Fruit fly (Drosophila melanogaster) whole organism, embryonic: Measurements from ENCODE around the gene Grip84.

Experiments
- ATbp ChIP-seq: fragments of 200-800 bp; sonication (Bioruptor generic); optimal IDR thresholded peaks from 2 replicates; lab custom pipeline; 2017; ENCODE audit warnings: missing biosample characterization, mild to moderate bottlenecking, missing genetic modification characterization, missing genetic modification reagents
- Atf-2 ChIP-seq: fragments of 200-800 bp; sonication (Bioruptor generic); optimal IDR thresholded peaks from 2 replicates; lab custom pipeline; 2016; ENCODE audit warnings: missing biosample characterization, missing genetic modification characterization
- B-H1 ChIP-seq: fragments of 200-800 bp; sonication (Bioruptor generic); IDR thresholded peaks from 3 replicates; pipeline ENCODE4 v1.3.6; 2022; ENCODE audit warnings: missing biosample characterization, missing genetic modification characterization
- CG11456 ChIP-seq: fragments of 200-800 bp; sonication (Bioruptor generic); IDR thresholded peaks from 3 replicates; pipeline ENCODE4 v1.3.6; 2022; ENCODE audit warnings: missing biosample characterization, missing genetic modification characterization
- CG11504 ChIP-seq: fragments of 200-800 bp; sonication (Bioruptor generic); optimal IDR thresholded peaks from 3 replicates; lab custom pipeline; 2019; ENCODE audit warnings: missing biosample characterization, mild to moderate bottlenecking, missing genetic modification characterization, moderate library complexity
- CG12236 ChIP-seq: fragments of 200-800 bp; sonication (Bioruptor generic); optimal IDR thresholded peaks from 2 replicates; lab custom pipeline; 2016; ENCODE audit warnings: missing biosample characterization, missing genetic modification characterization
- CG14050 ChIP-seq: fragments of 200-800 bp; sonication (Bioruptor generic); IDR thresholded peaks from 3 replicates; pipeline ENCODE4 v1.3.6; 2022; ENCODE audit warnings: missing biosample characterization, missing genetic modification characterization
- CG14441 ChIP-seq: fragments of 200-800 bp; sonication (Bioruptor generic); IDR thresholded peaks from 2 replicates; pipeline ENCODE4 v1.3.6; 2022; ENCODE audit warnings: missing biosample characterization, missing genetic modification characterization
- CG15696 ChIP-seq: fragments of 200-800 bp; sonication (Bioruptor generic); optimal IDR thresholded peaks from 2 replicates; lab custom pipeline; 2019; ENCODE audit warnings: missing biosample characterization, mild to moderate bottlenecking, missing genetic modification characterization, moderate library complexity
- CG16779 ChIP-seq: fragments of 200-800 bp; sonication (Bioruptor generic); IDR thresholded peaks from 2 replicates; pipeline ENCODE4 v1.3.6; 2022; ENCODE audit warnings: missing biosample characterization, missing genetic modification characterization
- CG16863 ChIP-seq: fragments of 200-800 bp; sonication (Bioruptor generic); optimal IDR thresholded peaks from 3 replicates; lab custom pipeline; 2016; ENCODE audit warnings: missing biosample characterization, missing genetic modification characterization
- CG17568 ChIP-seq: fragments of 200-800 bp; sonication (Bioruptor generic); optimal IDR thresholded peaks from 2 replicates; lab custom pipeline; 2018; ENCODE audit warnings: missing biosample characterization, mild to moderate bottlenecking, missing genetic modification characterization, moderate library complexity
- CG17912 ChIP-seq: fragments of 200-800 bp; sonication (Bioruptor generic); optimal IDR thresholded peaks from 2 replicates; lab custom pipeline; 2018; ENCODE audit warnings: missing biosample characterization, mild to moderate bottlenecking, missing genetic modification characterization
- CG2120 ChIP-seq: fragments of 200-800 bp; sonication (Bioruptor generic); optimal IDR thresholded peaks from 3 replicates; lab custom pipeline; 2016; ENCODE audit warnings: missing biosample characterization, missing genetic modification characterization
- CG2889 ChIP-seq: fragments of 200-800 bp; sonication (Bioruptor generic); IDR thresholded peaks from 3 replicates; pipeline ENCODE4 v1.3.6; 2022; ENCODE audit warnings: missing biosample characterization, missing genetic modification characterization
- CG30020 ChIP-seq: fragments of 200-800 bp; optimal IDR thresholded peaks from 2 replicates; lab custom pipeline; 2019; ENCODE audit warnings: missing biosample characterization, mild to moderate bottlenecking, missing genetic modification characterization, moderate library complexity
- CG42726 ChIP-seq: fragments of 200-800 bp; sonication (Bioruptor generic); IDR thresholded peaks from 2 replicates; pipeline ENCODE4 v1.3.6; 2022; ENCODE audit warnings: missing biosample characterization, missing genetic modification characterization; ENCODE audit not compliant: partially characterized antibody
- CG4360 ChIP-seq: fragments of 200-800 bp; sonication (Bioruptor generic); IDR thresholded peaks from 2 replicates; pipeline ENCODE4 v1.3.6; 2022; ENCODE audit warnings: missing biosample characterization, missing genetic modification characterization
- CG4820 ChIP-seq: fragments of 200-800 bp; sonication (Bioruptor generic); optimal IDR thresholded peaks from 3 replicates; lab custom pipeline; 2016; ENCODE audit warnings: missing biosample characterization, missing genetic modification characterization
- CG4854 ChIP-seq: fragments of 200-800 bp; sonication (Bioruptor generic); optimal IDR thresholded peaks from 2 replicates; lab custom pipeline; 2016; ENCODE audit warnings: missing biosample characterization, missing genetic modification characterization, inconsistent platforms
- CG6765 ChIP-seq: fragments of 200-800 bp; sonication (Bioruptor generic); optimal IDR thresholded peaks from 3 replicates; lab custom pipeline; 2017; ENCODE audit warnings: missing biosample characterization, mild to moderate bottlenecking, missing genetic modification characterization
- CG6791 ChIP-seq: fragments of 200-800 bp; sonication (Bioruptor generic); IDR thresholded peaks from 3 replicates; pipeline ENCODE4 v1.3.6; 2022; ENCODE audit warnings: missing biosample characterization, missing genetic modification characterization; ENCODE audit not compliant: partially characterized antibody
- CG7556 ChIP-seq: fragments of 200-800 bp; sonication (Bioruptor generic); optimal IDR thresholded peaks from 2 replicates; lab custom pipeline; 2017; ENCODE audit warnings: missing biosample characterization, mild to moderate bottlenecking, missing genetic modification characterization
- CG7928 ChIP-seq: fragments of 200-800 bp; sonication (Bioruptor generic); optimal IDR thresholded peaks from 2 replicates; lab custom pipeline; 2017; ENCODE audit warnings: missing biosample characterization, mild to moderate bottlenecking, missing genetic modification characterization
- CG8089 ChIP-seq: fragments of 200-800 bp; sonication (Bioruptor generic); optimal IDR thresholded peaks from 3 replicates; lab custom pipeline; 2016; ENCODE audit warnings: missing biosample characterization, missing genetic modification characterization
- CG8478 ChIP-seq: fragments of >200 bp; optimal IDR thresholded peaks from 2 replicates; lab custom pipeline; 2018
- E2f1 ChIP-seq: fragments of 200-800 bp; sonication (Bioruptor generic); IDR thresholded peaks from 2 replicates; pipeline ENCODE4 v1.3.6; 2022; ENCODE audit warnings: missing biosample characterization, missing genetic modification characterization
- Med ChIP-seq: fragments of 200-800 bp; sonication (Bioruptor generic); peaks from one replicate; lab custom pipeline; 2016; ENCODE audit warnings: missing biosample characterization, missing genetic modification characterization, mild to moderate bottlenecking, inconsistent platforms, moderate library complexity
- Nf-YA ChIP-seq: fragments of 200-800 bp; sonication (Bioruptor generic); IDR thresholded peaks from 2 replicates; pipeline ENCODE4 v1.3.6; 2022; ENCODE audit warnings: missing biosample characterization, missing genetic modification characterization
- Xrp1 ChIP-seq: fragments of 200-800 bp; sonication (Bioruptor generic); IDR thresholded peaks from 2 replicates; pipeline ENCODE4 v1.3.6; 2022; ENCODE audit warnings: missing biosample characterization, missing genetic modification characterization
- cas ChIP-seq: fragments of 200-800 bp; sonication (Bioruptor generic); IDR thresholded peaks from 2 replicates; pipeline ENCODE4 v1.3.6; 2022; ENCODE audit warnings: missing biosample characterization, missing genetic modification characterization
- chm ChIP-seq: fragments of 200-800 bp; sonication (Bioruptor generic); IDR thresholded peaks from 2 replicates; pipeline ENCODE4 v1.3.6; 2022; ENCODE audit warnings: missing biosample characterization, missing genetic modification characterization
- ci ChIP-seq: fragments of 200-800 bp; sonication (Bioruptor generic); IDR thresholded peaks from 3 replicates; pipeline ENCODE4 v1.3.6; 2022; ENCODE audit warnings: missing biosample characterization, missing genetic modification characterization
- jigr1 ChIP-seq: fragments of 200-800 bp; sonication (Bioruptor generic); IDR thresholded peaks from 3 replicates; pipeline ENCODE4 v1.3.6; 2022; ENCODE audit warnings: missing biosample characterization, missing genetic modification characterization
- kah ChIP-seq: fragments of 200-800 bp; sonication (Bioruptor generic); optimal IDR thresholded peaks from 2 replicates; lab custom pipeline; 2018; ENCODE audit warnings: missing biosample characterization, mild to moderate bottlenecking, missing genetic modification characterization
- ken ChIP-seq: fragments of 200-800 bp; sonication (Bioruptor generic); IDR thresholded peaks from 3 replicates; pipeline ENCODE4 v1.3.6; 2022; ENCODE audit warnings: missing biosample characterization, missing genetic modification characterization
- nom ChIP-seq: fragments of 200-800 bp; sonication (Bioruptor generic); optimal IDR thresholded peaks from 2 replicates; lab custom pipeline; 2017; ENCODE audit warnings: missing biosample characterization, missing genetic modification characterization, mild to moderate bottlenecking, moderate library complexity, missing genetic modification reagents
- oc ChIP-seq: fragments of 200-800 bp; sonication (Bioruptor generic); optimal IDR thresholded peaks from 2 replicates; lab custom pipeline; 2018; ENCODE audit warnings: missing biosample characterization, mild to moderate bottlenecking, missing genetic modification characterization, moderate library complexity
- pan ChIP-seq, 4 experiments: fragments of >200 bp in 3 of 4; fragments of 200-800 bp in 1 of 4; sonication (Bioruptor generic) in 1 of 4; optimal IDR thresholded peaks in 3 of 4; IDR thresholded peaks in 1 of 4; 2 replicates each; pipeline versions ENCODE4 v1.3.6 to Lab custom; 2017 to 2022; ENCODE audit warnings: missing biosample characterization in 2 of 4, missing genetic modification characterization in 2 of 4, mixed read lengths in 1 of 4
- pho ChIP-seq: fragments of 200-800 bp; sonication (Bioruptor generic); optimal IDR thresholded peaks from 2 replicates; lab custom pipeline; 2016; ENCODE audit warnings: missing biosample characterization, missing genetic modification characterization
- phol ChIP-seq: fragments of 200-800 bp; sonication (Bioruptor generic); optimal IDR thresholded peaks from 3 replicates; lab custom pipeline; 2018; ENCODE audit warnings: missing biosample characterization, mild to moderate bottlenecking, missing genetic modification characterization, moderate library complexity
- ranshi ChIP-seq: fragments of 200-800 bp; sonication (Bioruptor generic); IDR thresholded peaks from 2 replicates; pipeline ENCODE4 v1.3.6; 2022; ENCODE audit warnings: missing biosample characterization, missing genetic modification characterization
- sens ChIP-seq: fragments of 200-800 bp; sonication (Bioruptor generic); peaks from one replicate; lab custom pipeline; 2016; ENCODE audit warnings: missing biosample characterization, missing genetic modification characterization
- tin ChIP-seq: fragments of 200-800 bp; sonication (Bioruptor generic); optimal IDR thresholded peaks from 3 replicates; lab custom pipeline; 2016; ENCODE audit warnings: missing biosample characterization, missing genetic modification characterization
- wor ChIP-seq: fragments of 200-800 bp; sonication (Bioruptor generic); IDR thresholded peaks from 2 replicates; pipeline ENCODE4 v1.3.6; 2022; ENCODE audit warnings: missing biosample characterization, missing genetic modification characterization
- zen2 ChIP-seq: fragments of 200-800 bp; sonication (Bioruptor generic); IDR thresholded peaks from 3 replicates; pipeline ENCODE4 v1.3.6; 2022; ENCODE audit warnings: missing biosample characterization, missing genetic modification characterization; ENCODE audit not compliant: partially characterized antibody

Gene Grip84

dm6 chrX:19601644-19602043 is 36.1 kb upstream of the Grip84 start, which contains the start of gene CG14220 (continued):
- TF ChIP-seq ATbp (GFP tag; lab: Kevin White, UChicago): no peak
- TF ChIP-seq CG17912 (GFP tag; lab: Kevin White, UChicago): no peak
- TF ChIP-seq CG12236 (GFP tag; lab: Kevin White, UChicago): no peak
- TF ChIP-seq CG15696 (tag; lab: Kevin White, UChicago): no peak

dm6 chrX:19598503-19598902 is 32.9 kb upstream of the Grip84 start:
- TF ChIP-seq Atf-2 (GFP tag; lab: Kevin White, UChicago): no peak
- peak; percentile 75 for TF ChIP-seq Med (GFP tag; lab: Kevin White, UChicago)
- peak; percentile 78 for TF ChIP-seq sens
- no peak for TF ChIP-seq tin (GFP tag; lab: Kevin White, UChicago)
- 0 out of 3 replicates have a peak, but pooled peaks have one; percentile 15 for TF ChIP-seq ken (GFP tag; lab: Robert Waterston, UW)
- peak; percentile 46; the same call in 1 of the 3 replicates for TF ChIP-seq ci (GFP tag; lab: Robert Waterston, UW)
- peak; percentile 44; the same call in 1 of the 2 replicates for TF ChIP-seq chm (GFP tag; lab: Robert Waterston, UW)
- TF ChIP-seq wor (GFP tag; lab: Robert Waterston, UW): no peak

- TF ChIP-seq CG30020 (tag; lab: Kevin White, UChicago) (peak; percentile 69), CG14050 (GFP tag; lab: Robert Waterston, UW) (no peak), CG17568 (GFP tag; lab: Kevin White, UChicago) (peak; percentile 94), E2f1 (GFP tag; lab: Robert Waterston, UW) (peak; percentile 70), CG2120 (GFP tag; lab: Kevin White, UChicago) (peak; percentile 65), oc (tag; lab: Kevin White, UChicago) (peak; percentile 68), CG11456 (GFP tag; lab: Robert Waterston, UW) (peak; percentile 90), B-H1 (peak; percentile 42; the same call in 1 of the 3 replicates), CG16779 (peak; percentile 67; the same call in 1 of the 2 replicates), CG6765 (peak; percentile 97), CG11504 (tag; lab: Kevin White, UChicago) (peak; percentile 77), pho (peak; percentile 85), CG42726 (GFP tag; lab: Robert Waterston, UW) (peak; percentile 77), CG4360 (GFP tag; lab: Robert Waterston, UW) (no peak), pan (optimal IDR thresholded peaks at IDR 0.05; lab: Kevin White, UChicago) (no peak), pan (GFP tag; optimal IDR thresholded peaks at IDR 0.05 in 1 of 2, IDR thresholded peaks at IDR 0.05 in 1 of 2) (peak in 1 of 2 experiments; percentile 87), CG7928 (GFP tag; lab: Kevin White, UChicago) (peak; percentile 67), Nf-YA (GFP tag; lab: Robert Waterston, UW) (peak; percentile 70), CG4820 (GFP tag; lab: Kevin White, UChicago) (peak; percentile 75), CG8089 (GFP tag; lab: Kevin White, UChicago) (peak; percentile 91), kah (GFP tag; lab: Kevin White, UChicago) (peak; percentile 89), CG17912 (GFP tag; lab: Kevin White, UChicago) (peak; percentile 95), cas (GFP tag; lab: Robert Waterston, UW) (no peak), CG16863 (GFP tag; lab: Kevin White, UChicago) (peak; percentile 83), ranshi (GFP tag; lab: Robert Waterston, UW) (peak; percentile 75), phol (tag; lab: Kevin White, UChicago) (peak; percentile 88), nom (GFP tag; lab: Kevin White, UChicago) (peak; percentile 96), CG7556 (GFP tag; lab: Kevin White, UChicago) (peak; percentile 79), Xrp1 (0 out of 2 replicates have a peak, but pooled peaks have one; percentile 6), zen2 (peak; percentile 77; the same call in 1 of the 3 replicates), CG4854 (GFP tag; lab: Kevin White, UChicago) (peak; percentile 87), CG6791 (GFP tag; lab: Robert Waterston, UW) (peak; percentile 87), CG8478 (lab: Kevin White, UChicago) (no peak), jigr1 (GFP tag; lab: Robert Waterston, UW) (no peak), CG2889 (peak; percentile 51; the same call in 1 of the 3 replicates), CG14441 (GFP tag; lab: Robert Waterston, UW) (peak; percentile 56; the same call in 1 of the 2 replicates)
Observed at dm6 chrX:19597684-19598363, 32.3 kb upstream of the Grip84 start, which contains the start of gene RpS10b. Gene RpS10b, plus strand, starts transcription at chrX:19598031.
